Fruit fly (Drosophila melanogaster) whole organism, embryonic: ENCODE measurements around the gene CG7069.

ENCODE experiments used
- Bdp1 ChIP-seq: fragments of 200-800 bp; sonication (Bioruptor generic); optimal IDR thresholded peaks from 3 replicates; lab custom pipeline; 2016; ENCODE audit warnings: missing biosample characterization, missing genetic modification characterization
- Bgb ChIP-seq: fragments of 200-800 bp; sonication (Bioruptor generic); IDR thresholded peaks from 2 replicates; pipeline ENCODE4 v1.3.6; 2022; ENCODE audit warnings: missing biosample characterization, missing genetic modification characterization; ENCODE audit not compliant: partially characterized antibody
- Blimp-1 ChIP-seq: fragments of 200-800 bp; sonication (Bioruptor generic); optimal IDR thresholded peaks from 3 replicates; lab custom pipeline; 2018; ENCODE audit warnings: missing biosample characterization, missing genetic modification characterization, mild to moderate bottlenecking, moderate library complexity, missing genetic modification reagents
- CG10654 ChIP-seq: fragments of 200-800 bp; sonication (Bioruptor generic); optimal IDR thresholded peaks from 2 replicates; lab custom pipeline; 2016; ENCODE audit warnings: missing biosample characterization, missing genetic modification characterization
- CG11560 ChIP-seq: fragments of 200-800 bp; sonication (Bioruptor generic); IDR thresholded peaks from 3 replicates; pipeline ENCODE4 v1.3.6; 2022; ENCODE audit warnings: missing biosample characterization, missing genetic modification characterization
- CG12219 ChIP-seq: fragments of 200-800 bp; sonication (Bioruptor generic); optimal IDR thresholded peaks from 3 replicates; lab custom pipeline; 2018; ENCODE audit warnings: missing biosample characterization, mild to moderate bottlenecking, missing genetic modification characterization
- CG12391 ChIP-seq: fragments of 200-800 bp; sonication (Bioruptor generic); optimal IDR thresholded peaks from 3 replicates; lab custom pipeline; 2018; ENCODE audit warnings: missing biosample characterization, mild to moderate bottlenecking, missing genetic modification characterization, moderate library complexity
- CG13287 ChIP-seq: fragments of 200-800 bp; sonication (Bioruptor generic); IDR thresholded peaks from 2 replicates; pipeline ENCODE4 v1.3.6; 2022; ENCODE audit warnings: missing biosample characterization, missing genetic modification characterization; ENCODE audit not compliant: partially characterized antibody
- CG14860 ChIP-seq: fragments of 200-800 bp; sonication (Bioruptor generic); IDR thresholded peaks from 3 replicates; pipeline ENCODE4 v1.3.6; 2022; ENCODE audit warnings: missing biosample characterization, missing genetic modification characterization; ENCODE audit not compliant: partially characterized antibody
- CG1529 ChIP-seq: fragments of 200-800 bp; sonication (Bioruptor generic); optimal IDR thresholded peaks from 3 replicates; lab custom pipeline; 2018; ENCODE audit warnings: missing biosample characterization, missing genetic modification characterization
- CG15696 ChIP-seq: fragments of 200-800 bp; sonication (Bioruptor generic); optimal IDR thresholded peaks from 2 replicates; lab custom pipeline; 2019; ENCODE audit warnings: missing biosample characterization, mild to moderate bottlenecking, missing genetic modification characterization, moderate library complexity
- CG1603 ChIP-seq: fragments of 200-800 bp; sonication (Bioruptor generic); optimal IDR thresholded peaks from 2 replicates; lab custom pipeline; 2019; ENCODE audit warnings: missing biosample characterization, mild to moderate bottlenecking, missing genetic modification characterization, moderate library complexity
- CG16813 ChIP-seq: fragments of 200-800 bp; sonication (Bioruptor generic); IDR thresholded peaks from 3 replicates; pipeline ENCODE4 v1.3.6; 2022; ENCODE audit warnings: missing biosample characterization, missing genetic modification characterization; ENCODE audit not compliant: partially characterized antibody
- CG3726 ChIP-seq: fragments of 200-800 bp; sonication (Bioruptor generic); IDR thresholded peaks from 3 replicates; pipeline ENCODE4, ENCODE4 v1.3.6; 2022; ENCODE audit warnings: missing biosample characterization, missing genetic modification characterization
- CG43689 ChIP-seq: fragments of 200-800 bp; sonication (Bioruptor generic); IDR thresholded peaks from 2 replicates; pipeline ENCODE4 v1.3.6; 2022; ENCODE audit warnings: missing biosample characterization, missing genetic modification characterization
- CG7963 ChIP-seq: fragments of 200-800 bp; sonication (Bioruptor generic); IDR thresholded peaks from 3 replicates; pipeline ENCODE4 v1.3.6; 2022; ENCODE audit warnings: missing biosample characterization, missing genetic modification characterization; ENCODE audit not compliant: partially characterized antibody
- CG8290 ChIP-seq, 3 experiments: fragments of 200-800 bp; sonication (Bioruptor generic); optimal IDR thresholded peaks; 2 replicates each; lab custom pipeline; 2016 to 2019; ENCODE audit warnings: missing biosample characterization in 3 of 3, missing genetic modification characterization in 3 of 3, mild to moderate bottlenecking in 2 of 3, moderate library complexity in 1 of 3
- CG8359 ChIP-seq: fragments of 200-800 bp; sonication (Bioruptor generic); optimal IDR thresholded peaks from 2 replicates; lab custom pipeline; 2017; ENCODE audit warnings: missing biosample characterization, mild to moderate bottlenecking, missing genetic modification characterization, borderline replicate concordance
- CHES-1-like ChIP-seq: fragments of 200-800 bp; sonication (Bioruptor generic); optimal IDR thresholded peaks from 2 replicates; lab custom pipeline; 2016; ENCODE audit warnings: missing biosample characterization, missing genetic modification characterization
- Doc2 ChIP-seq: fragments of 200-800 bp; sonication (Bioruptor generic); IDR thresholded peaks from 2 replicates; pipeline ENCODE4 v1.3.6; 2022; ENCODE audit warnings: missing biosample characterization, missing genetic modification characterization
- Drgx ChIP-seq: fragments of 200-800 bp; sonication (Bioruptor generic); IDR thresholded peaks from 2 replicates; pipeline ENCODE4 v1.3.6; 2022; ENCODE audit warnings: missing biosample characterization, missing genetic modification characterization
- Ets65A ChIP-seq: fragments of 200-800 bp; sonication (Bioruptor generic); peaks from one replicate; lab custom pipeline; 2016; ENCODE audit warnings: missing biosample characterization, missing genetic modification characterization
- H2.0 ChIP-seq: fragments of 200-800 bp; sonication (Bioruptor generic); IDR thresholded peaks from 2 replicates; pipeline ENCODE4 v1.3.6; 2022; ENCODE audit warnings: missing biosample characterization, missing genetic modification characterization
- Hmx ChIP-seq: fragments of 200-800 bp; sonication (Bioruptor generic); optimal IDR thresholded peaks from 2 replicates; lab custom pipeline; 2016; ENCODE audit warnings: missing biosample characterization, missing genetic modification characterization
- Hr78 ChIP-seq, 2 experiments: fragments of 200-800 bp in 1 of 2; fragments of >200 bp in 1 of 2; sonication (Bioruptor generic) in 1 of 2; optimal IDR thresholded peaks; 2 replicates each; lab custom pipeline; 2017 to 2019; ENCODE audit warnings: missing biosample characterization in 2 of 2, missing genetic modification characterization in 2 of 2, mild to moderate bottlenecking in 1 of 2, moderate library complexity in 1 of 2
- Lim3 ChIP-seq: fragments of 200-800 bp; sonication (Bioruptor generic); IDR thresholded peaks from 2 replicates; pipeline ENCODE4 v1.3.6; 2022; ENCODE audit warnings: missing biosample characterization, missing genetic modification characterization
- Med ChIP-seq: fragments of 200-800 bp; sonication (Bioruptor generic); peaks from one replicate; lab custom pipeline; 2016; ENCODE audit warnings: missing biosample characterization, missing genetic modification characterization, mild to moderate bottlenecking, inconsistent platforms, moderate library complexity
- Opbp ChIP-seq: fragments of 200-800 bp; sonication (Bioruptor generic); IDR thresholded peaks from 3 replicates; pipeline ENCODE4 v1.3.6; 2022; ENCODE audit warnings: missing biosample characterization, missing genetic modification characterization; ENCODE audit not compliant: partially characterized antibody
- Scr ChIP-seq: fragments of 200-800 bp; sonication (Bioruptor generic); IDR thresholded peaks from 2 replicates; pipeline ENCODE4 v1.3.6; 2022; ENCODE audit warnings: missing biosample characterization, missing genetic modification characterization; ENCODE audit not compliant: partially characterized antibody
- Sox102F ChIP-seq: fragments of 200-800 bp; sonication (Bioruptor generic); optimal IDR thresholded peaks from 2 replicates; lab custom pipeline; 2018; ENCODE audit warnings: missing biosample characterization, mild to moderate bottlenecking, missing genetic modification characterization, moderate library complexity
- Vsx1 ChIP-seq: fragments of 200-800 bp; sonication (Bioruptor generic); optimal IDR thresholded peaks from 2 replicates; lab custom pipeline; 2017; ENCODE audit warnings: missing biosample characterization, mild to moderate bottlenecking, missing genetic modification characterization, missing genetic modification reagents
- Xrp1 ChIP-seq: fragments of 200-800 bp; sonication (Bioruptor generic); IDR thresholded peaks from 2 replicates; pipeline ENCODE4 v1.3.6; 2022; ENCODE audit warnings: missing biosample characterization, missing genetic modification characterization
- amos ChIP-seq: fragments of 200-800 bp; sonication (Bioruptor generic); IDR thresholded peaks from 2 replicates; pipeline ENCODE4 v1.3.6; 2022; ENCODE audit warnings: missing biosample characterization, missing genetic modification characterization; ENCODE audit not compliant: partially characterized antibody
- aop ChIP-seq: fragments of 200-800 bp; sonication (Bioruptor generic); IDR thresholded peaks from 2 replicates; pipeline ENCODE4 v1.3.6; 2022; ENCODE audit warnings: missing biosample characterization, missing genetic modification characterization
- ato ChIP-seq: fragments of 200-800 bp; sonication (Bioruptor generic); IDR thresholded peaks from 2 replicates; pipeline ENCODE4 v1.3.6; 2022; ENCODE audit warnings: missing biosample characterization, missing genetic modification characterization; ENCODE audit not compliant: partially characterized antibody
- bsh ChIP-seq, 2 experiments: fragments of 200-800 bp; sonication (Bioruptor generic); optimal IDR thresholded peaks; 2 replicates each; lab custom pipeline; 2017 to 2018; ENCODE audit warnings: mild to moderate bottlenecking in 2 of 2, missing biosample characterization in 2 of 2, missing genetic modification characterization in 2 of 2, moderate library complexity in 1 of 2
- exex ChIP-seq: fragments of 200-800 bp; sonication (Bioruptor generic); optimal IDR thresholded peaks from 4 replicates; lab custom pipeline; 2018; ENCODE audit warnings: missing biosample characterization, mild to moderate bottlenecking, missing genetic modification characterization, moderate library complexity
- grn ChIP-seq: fragments of 200-800 bp; sonication (Bioruptor generic); optimal IDR thresholded peaks from 3 replicates; lab custom pipeline; 2017; ENCODE audit warnings: missing biosample characterization, missing genetic modification characterization
- mirr ChIP-seq: fragments of 200-800 bp; sonication (Bioruptor generic); optimal IDR thresholded peaks from 3 replicates; lab custom pipeline; 2018; ENCODE audit warnings: missing biosample characterization, mild to moderate bottlenecking, missing genetic modification characterization
- mld ChIP-seq: fragments of 200-800 bp; sonication (Bioruptor generic); IDR thresholded peaks from 3 replicates; pipeline ENCODE4 v1.3.6; 2022; ENCODE audit warnings: missing biosample characterization, missing genetic modification characterization; ENCODE audit not compliant: partially characterized antibody
- row ChIP-seq: fragments of 200-800 bp; sonication (Bioruptor generic); IDR thresholded peaks from 3 replicates; pipeline ENCODE4 v1.3.6; 2022; ENCODE audit warnings: missing biosample characterization, missing genetic modification characterization
- sqz ChIP-seq: fragments of 200-800 bp; sonication (Bioruptor generic); optimal IDR thresholded peaks from 3 replicates; lab custom pipeline; 2018; ENCODE audit warnings: missing biosample characterization, mild to moderate bottlenecking, missing genetic modification characterization
- trh ChIP-seq: fragments of 200-800 bp; sonication (Bioruptor generic); optimal IDR thresholded peaks from 2 replicates; lab custom pipeline; 2016; ENCODE audit warnings: missing biosample characterization, missing genetic modification characterization
- unpg ChIP-seq: fragments of 200-800 bp; sonication (Bioruptor generic); optimal IDR thresholded peaks from 3 replicates; lab custom pipeline; 2018; ENCODE audit warnings: missing biosample characterization, mild to moderate bottlenecking, missing genetic modification characterization, moderate library complexity

Gene CG7069

DNA sequence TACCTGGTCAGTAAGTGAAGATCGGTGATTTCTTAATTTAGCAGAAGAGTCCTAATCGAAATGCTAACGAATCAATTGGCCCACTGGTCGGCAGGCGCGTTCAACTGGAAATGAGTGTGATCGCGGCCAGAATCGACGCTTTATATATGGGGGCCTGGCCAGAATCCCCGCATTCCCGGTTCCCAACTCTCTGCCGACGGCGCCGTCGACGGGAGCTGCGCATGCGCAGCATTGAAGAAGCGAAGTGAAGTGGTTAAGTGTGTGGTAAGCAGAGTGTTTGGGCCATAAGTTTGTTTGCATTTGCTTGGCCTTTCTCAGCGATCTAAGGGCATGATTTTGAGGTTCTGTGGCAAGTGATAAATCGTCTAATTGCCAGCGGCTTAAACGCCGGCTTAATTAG, 21.4 kb downstream of the CG7069 start, which contains the start of gene CG13857:
Gene CG13857 (minus strand): TSS at position 101 of the 400 bp plus-strand sequence.
- no peak for TF ChIP-seq ato (GFP tag; lab: Robert Waterston, UW)
- no peak for TF ChIP-seq CG10654 (GFP tag; lab: Kevin White, UChicago)
- no peak for TF ChIP-seq trh (GFP tag; lab: Kevin White, UChicago)
- no peak for TF ChIP-seq CG13287
- TF ChIP-seq sqz (GFP tag; lab: Kevin White, UChicago) = no peak
- TF ChIP-seq CG15696 (tag; lab: Kevin White, UChicago) = no peak
- no peak for TF ChIP-seq aop
- no peak for TF ChIP-seq CHES-1-like (GFP tag; lab: Kevin White, UChicago)
- no peak for TF ChIP-seq amos (GFP tag; lab: Robert Waterston, UW)
- TF ChIP-seq Hmx = no peak
- TF ChIP-seq CG12219 (GFP tag; lab: Kevin White, UChicago) = no peak
- TF ChIP-seq Bgb (GFP tag; lab: Robert Waterston, UW) = no peak
- no peak for TF ChIP-seq CG1529 (GFP tag; lab: Kevin White, UChicago)
- no peak for TF ChIP-seq Doc2
- TF ChIP-seq CG3726 (GFP tag; lab: Robert Waterston, UW) = no peak
- TF ChIP-seq Drgx = no peak
- no peak for TF ChIP-seq CG7963

DNA sequence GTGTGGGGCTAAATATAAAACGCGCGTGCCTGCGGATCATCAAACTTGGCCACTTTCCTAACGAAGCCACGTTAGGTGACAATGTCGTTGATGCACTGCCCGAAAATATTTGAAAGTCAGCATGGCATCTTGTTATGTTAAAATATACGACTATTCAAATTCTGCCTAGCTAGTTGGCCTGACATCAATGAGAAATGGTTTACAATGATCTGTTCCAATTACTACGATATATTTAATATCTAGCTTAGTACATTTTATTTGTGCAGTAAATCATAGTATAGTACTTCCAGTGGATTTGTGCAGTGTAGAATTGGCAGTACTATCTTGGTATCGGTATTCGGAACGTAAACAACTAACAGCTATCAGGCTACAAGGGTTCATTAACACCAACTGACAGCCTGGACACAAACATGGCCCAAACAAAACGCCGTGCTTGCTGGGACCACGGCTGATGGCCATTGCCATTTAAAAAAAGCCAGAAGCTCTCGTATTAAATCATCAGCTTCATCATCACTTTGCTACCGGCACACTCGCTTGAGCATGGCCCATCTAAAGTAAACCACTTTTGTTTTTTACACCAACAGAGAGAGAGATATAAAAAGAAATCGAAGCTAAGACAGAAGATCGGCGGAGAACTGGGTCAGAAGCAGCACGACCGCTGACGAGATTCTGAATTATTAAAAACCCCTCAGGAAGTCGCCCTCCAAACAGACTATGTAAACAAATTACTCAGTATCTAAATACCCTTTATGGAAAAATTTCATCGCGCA, 23.0 kb downstream of the CG7069 start:
- TF ChIP-seq bsh (GFP tag; optimal IDR thresholded peaks at IDR 0.05; lab: Kevin White, UChicago) (peak in 1 of 2 experiments; percentile 14), CG8290 (GFP tag; optimal IDR thresholded peaks at IDR 0.05; lab: Kevin White, UChicago) (no peak), CG8290 (tag; optimal IDR thresholded peaks at IDR 0.05; lab: Kevin White, UChicago) (peak in 1 of 2 experiments; percentile 7), Med (peak; percentile 58), CG43689 (GFP tag; lab: Robert Waterston, UW) (no peak), Ets65A (peak; percentile 74), mirr (GFP tag; lab: Kevin White, UChicago) (no peak), Blimp-1 (GFP tag; lab: Kevin White, UChicago) (peak; percentile 52), Hr78 (GFP tag; optimal IDR thresholded peaks at IDR 0.05; lab: Kevin White, UChicago) (no peak), CG1603 (tag; lab: Kevin White, UChicago) (peak; percentile 6), row (GFP tag; lab: Robert Waterston, UW) (peak; percentile 36; the same call in 2 of the 3 replicates), CG12391 (tag; lab: Kevin White, UChicago) (peak; percentile 0), Xrp1 (GFP tag; lab: Robert Waterston, UW) (0 out of 2 replicates have a peak, but pooled peaks have one; percentile 15), Sox102F (GFP tag; lab: Kevin White, UChicago) (peak; percentile 2)

DNA sequence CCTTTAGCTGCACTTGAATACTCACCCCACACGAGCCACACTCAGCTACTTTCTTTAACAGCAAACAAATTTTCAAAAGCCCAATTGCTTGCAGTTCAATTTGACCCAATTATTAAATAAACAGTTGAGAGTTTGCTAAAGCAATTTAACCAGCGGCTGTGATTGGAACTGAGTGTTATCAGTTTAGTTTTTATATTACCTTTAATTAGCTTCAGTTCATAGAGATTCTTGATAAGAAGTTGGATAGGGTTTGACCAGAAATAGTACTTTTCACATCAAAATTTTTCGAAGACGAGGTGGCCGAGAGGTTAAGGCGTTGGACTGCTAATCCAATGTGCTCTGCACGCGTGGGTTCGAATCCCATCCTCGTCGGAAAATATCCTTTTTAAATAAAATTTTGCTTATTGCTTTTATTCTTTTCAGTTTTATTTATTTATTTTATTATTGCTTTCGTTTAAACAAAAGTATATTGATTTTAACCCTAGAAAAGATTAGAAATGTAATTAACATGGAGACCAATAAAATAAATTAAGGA, 23.7 kb downstream of the CG7069 start:
- TF ChIP-seq unpg (no peak), CG16813 (GFP tag; lab: Robert Waterston, UW) (peak; percentile 66), Vsx1 (GFP tag; lab: Kevin White, UChicago) (peak; percentile 85), Lim3 (GFP tag; lab: Robert Waterston, UW) (peak; percentile 19; the same call in 1 of the 2 replicates), grn (peak; percentile 73), Scr (peak; percentile 7; the same call in 1 of the 2 replicates), Opbp (GFP tag; lab: Robert Waterston, UW) (peak; percentile 55; the same call in 1 of the 3 replicates), amos (GFP tag; lab: Robert Waterston, UW) (peak; percentile 78; the same call in 1 of the 2 replicates), exex (tag; lab: Kevin White, UChicago) (peak; percentile 88), mld (0 out of 3 replicates have a peak, but pooled peaks have one; percentile 31), H2.0 (no peak), Bdp1 (GFP tag; lab: Kevin White, UChicago) (peak; percentile 94), CG11560 (tag; lab: Robert Waterston, UW) (no peak), CG14860 (0 out of 3 replicates have a peak, but pooled peaks have one; percentile 35), CG8290 (GFP tag; optimal IDR thresholded peaks at IDR 0.05; lab: Kevin White, UChicago) (no peak), CG8290 (tag; optimal IDR thresholded peaks at IDR 0.05; lab: Kevin White, UChicago) (peak in 1 of 2 experiments; percentile 22), CG8359 (GFP tag; lab: Kevin White, UChicago) (no peak)
